Fruit fly (Drosophila melanogaster) whole organism, embryonic: ENCODE measurements around the gene CG13031.
A peak's percentile ranks its signal among the peaks of the same experiment; 100 is the strongest.

Source experiments
- Atf3 ChIP-seq: fragments of 200-800 bp; sonication (Bioruptor generic); optimal IDR thresholded peaks from 3 replicates; lab custom pipeline; 2016; ENCODE audit warnings: missing biosample characterization, missing genetic modification characterization
- B-H2 ChIP-seq: fragments of 200-800 bp; sonication (Bioruptor generic); optimal IDR thresholded peaks from 2 replicates; lab custom pipeline; 2018; ENCODE audit warnings: missing biosample characterization, mild to moderate bottlenecking, missing genetic modification characterization
- C15 ChIP-seq: fragments of 200-800 bp; sonication (Bioruptor generic); IDR thresholded peaks from 3 replicates; pipeline ENCODE4 v1.3.6; 2022; ENCODE audit warnings: missing biosample characterization, missing genetic modification characterization
- CG10147 ChIP-seq: fragments of 200-800 bp; sonication (Bioruptor generic); optimal IDR thresholded peaks from 2 replicates; lab custom pipeline; 2019; ENCODE audit warnings: missing biosample characterization, mild to moderate bottlenecking, missing genetic modification characterization, moderate library complexity
- CG11695 ChIP-seq: fragments of 200-800 bp; sonication (Bioruptor generic); IDR thresholded peaks from 3 replicates; pipeline ENCODE4 v1.3.6; 2022; ENCODE audit warnings: missing biosample characterization, missing genetic modification characterization
- CG12391 ChIP-seq: fragments of 200-800 bp; sonication (Bioruptor generic); optimal IDR thresholded peaks from 3 replicates; lab custom pipeline; 2018; ENCODE audit warnings: missing biosample characterization, mild to moderate bottlenecking, missing genetic modification characterization, moderate library complexity
- CG14441 ChIP-seq: fragments of 200-800 bp; sonication (Bioruptor generic); IDR thresholded peaks from 2 replicates; pipeline ENCODE4 v1.3.6; 2022; ENCODE audit warnings: missing biosample characterization, missing genetic modification characterization
- CG15514 ChIP-seq: fragments of 200-800 bp; sonication (Bioruptor generic); optimal IDR thresholded peaks from 3 replicates; lab custom pipeline; 2017; ENCODE audit warnings: missing biosample characterization, missing genetic modification characterization, mild to moderate bottlenecking, moderate library complexity, missing genetic modification reagents
- CG16815 ChIP-seq: fragments of 200-800 bp; sonication (Bioruptor generic); optimal IDR thresholded peaks from 3 replicates; lab custom pipeline; 2017; ENCODE audit warnings: missing biosample characterization, mild to moderate bottlenecking, missing genetic modification characterization
- CG17385 ChIP-seq: fragments of 200-800 bp; sonication (Bioruptor generic); optimal IDR thresholded peaks from 3 replicates; lab custom pipeline; 2018; ENCODE audit warnings: missing biosample characterization, mild to moderate bottlenecking, missing genetic modification characterization
- CG17829 ChIP-seq: fragments of 200-800 bp; optimal IDR thresholded peaks from 2 replicates; lab custom pipeline; 2019; ENCODE audit warnings: missing biosample characterization, mild to moderate bottlenecking, missing genetic modification characterization, moderate library complexity
- CG17912 ChIP-seq: fragments of 200-800 bp; sonication (Bioruptor generic); optimal IDR thresholded peaks from 2 replicates; lab custom pipeline; 2018; ENCODE audit warnings: missing biosample characterization, mild to moderate bottlenecking, missing genetic modification characterization
- CG18599 ChIP-seq: fragments of 200-800 bp; sonication (Bioruptor generic); optimal IDR thresholded peaks from 3 replicates; lab custom pipeline; 2017; ENCODE audit warnings: missing biosample characterization, missing genetic modification characterization, mild to moderate bottlenecking, moderate library complexity, missing genetic modification reagents
- CG2678 ChIP-seq: fragments of 200-800 bp; sonication (Bioruptor generic); optimal IDR thresholded peaks from 3 replicates; lab custom pipeline; 2019; ENCODE audit warnings: missing biosample characterization, mild to moderate bottlenecking, missing genetic modification characterization, moderate library complexity
- CG33557 ChIP-seq: fragments of 200-800 bp; sonication (Bioruptor generic); optimal IDR thresholded peaks from 2 replicates; lab custom pipeline; 2019; ENCODE audit warnings: missing biosample characterization, mild to moderate bottlenecking, missing genetic modification characterization, moderate library complexity
- CG34224 ChIP-seq: fragments of 200-800 bp; sonication (Bioruptor generic); IDR thresholded peaks from 3 replicates; pipeline ENCODE4 v1.3.6; 2022; ENCODE audit warnings: missing biosample characterization, missing genetic modification characterization; ENCODE audit not compliant: partially characterized antibody
- CG5180 ChIP-seq: fragments of 200-800 bp; sonication (Bioruptor generic); optimal IDR thresholded peaks from 3 replicates; lab custom pipeline; 2017; ENCODE audit warnings: missing biosample characterization, missing genetic modification characterization, mild to moderate bottlenecking, moderate library complexity, missing genetic modification reagents
- CG5953 ChIP-seq: fragments of 200-800 bp; sonication (Bioruptor generic); IDR thresholded peaks from 2 replicates; pipeline ENCODE4 v1.3.6; 2022; ENCODE audit warnings: missing biosample characterization, missing genetic modification characterization
- CG6765 ChIP-seq: fragments of 200-800 bp; sonication (Bioruptor generic); optimal IDR thresholded peaks from 3 replicates; lab custom pipeline; 2017; ENCODE audit warnings: missing biosample characterization, mild to moderate bottlenecking, missing genetic modification characterization
- CG7745 ChIP-seq: fragments of 200-800 bp; sonication (Bioruptor generic); optimal IDR thresholded peaks from 2 replicates; lab custom pipeline; 2018; ENCODE audit warnings: missing biosample characterization, mild to moderate bottlenecking, missing genetic modification characterization, moderate library complexity
- CG7786 ChIP-seq: fragments of 200-800 bp; sonication (Bioruptor generic); optimal IDR thresholded peaks from 2 replicates; lab custom pipeline; 2016; ENCODE audit warnings: missing biosample characterization, missing genetic modification characterization
- CG7987 ChIP-seq: fragments of 200-800 bp; sonication (Bioruptor generic); optimal IDR thresholded peaks from 2 replicates; lab custom pipeline; 2018; ENCODE audit warnings: missing biosample characterization, mild to moderate bottlenecking, missing genetic modification characterization, moderate library complexity
- CG8281 ChIP-seq: fragments of 200-800 bp; sonication (Bioruptor generic); optimal IDR thresholded peaks from 2 replicates; lab custom pipeline; 2018; ENCODE audit warnings: missing biosample characterization, mild to moderate bottlenecking, missing genetic modification characterization, moderate library complexity
- CG8944 ChIP-seq: fragments of 200-800 bp; sonication (Bioruptor generic); optimal IDR thresholded peaks from 3 replicates; lab custom pipeline; 2016; ENCODE audit warnings: missing biosample characterization, missing genetic modification characterization
- CG9609 ChIP-seq: fragments of 200-800 bp; sonication (Bioruptor generic); optimal IDR thresholded peaks from 3 replicates; lab custom pipeline; 2016; ENCODE audit warnings: missing biosample characterization, missing genetic modification characterization
- Dad ChIP-seq: fragments of 200-800 bp; sonication (Bioruptor generic); optimal IDR thresholded peaks from 3 replicates; lab custom pipeline; 2016; ENCODE audit warnings: missing biosample characterization, missing genetic modification characterization
- Dip3 ChIP-seq: fragments of 200-800 bp; sonication (Bioruptor generic); optimal IDR thresholded peaks from 3 replicates; lab custom pipeline; 2016; ENCODE audit warnings: missing biosample characterization, missing genetic modification characterization
- ERR ChIP-seq: fragments of 200-800 bp; sonication (Bioruptor generic); optimal IDR thresholded peaks from 2 replicates; lab custom pipeline; 2016; ENCODE audit warnings: missing biosample characterization, missing genetic modification characterization
- HmgD ChIP-seq: fragments of 200-800 bp; sonication (Bioruptor generic); optimal IDR thresholded peaks from 3 replicates; lab custom pipeline; 2016; ENCODE audit warnings: missing biosample characterization, missing genetic modification characterization
- Hr39 ChIP-seq: fragments of >200 bp; optimal IDR thresholded peaks from 2 replicates; lab custom pipeline; 2017
- Mad ChIP-seq: fragments of 200-800 bp; sonication (Bioruptor generic); optimal IDR thresholded peaks from 2 replicates; lab custom pipeline; 2016; ENCODE audit warnings: missing biosample characterization, missing genetic modification characterization
- NC2β ChIP-seq: fragments of 200-800 bp; sonication (Bioruptor generic); optimal IDR thresholded peaks from 2 replicates; lab custom pipeline; 2016; ENCODE audit warnings: missing biosample characterization, missing genetic modification characterization
- Nf-YC ChIP-seq: fragments of 200-800 bp; optimal IDR thresholded peaks from 3 replicates; lab custom pipeline; 2019; ENCODE audit warnings: missing biosample characterization, mild to moderate bottlenecking, missing genetic modification characterization, moderate library complexity
- cad ChIP-seq: fragments of >200 bp; optimal IDR thresholded peaks from 2 replicates; lab custom pipeline; 2017; ENCODE audit warnings: missing biosample characterization, missing genetic modification characterization
- cato ChIP-seq: fragments of 200-800 bp; sonication (Bioruptor generic); optimal IDR thresholded peaks from 2 replicates; lab custom pipeline; 2016; ENCODE audit warnings: missing biosample characterization, missing genetic modification characterization, borderline replicate concordance
- ci ChIP-seq: fragments of 200-800 bp; sonication (Bioruptor generic); IDR thresholded peaks from 3 replicates; pipeline ENCODE4 v1.3.6; 2022; ENCODE audit warnings: missing biosample characterization, missing genetic modification characterization
- crol ChIP-seq: fragments of 200-800 bp; sonication (Bioruptor generic); IDR thresholded peaks from 2 replicates; pipeline ENCODE4 v1.3.6; 2022; ENCODE audit warnings: missing biosample characterization, missing genetic modification characterization
- dmrt11E ChIP-seq: fragments of 200-800 bp; sonication (Bioruptor generic); optimal IDR thresholded peaks from 3 replicates; lab custom pipeline; 2018; ENCODE audit warnings: missing biosample characterization, mild to moderate bottlenecking, missing genetic modification characterization, moderate library complexity
- ems ChIP-seq: fragments of 200-800 bp; sonication (Bioruptor generic); optimal IDR thresholded peaks from 3 replicates; lab custom pipeline; 2016; ENCODE audit warnings: missing biosample characterization, missing genetic modification characterization
- gfzf ChIP-seq: fragments of 200-800 bp; sonication (Bioruptor generic); optimal IDR thresholded peaks from 2 replicates; lab custom pipeline; 2016; ENCODE audit warnings: missing biosample characterization, mild to moderate bottlenecking, missing genetic modification characterization, moderate library complexity
- gro ChIP-seq: fragments of 200-800 bp; sonication (Bioruptor generic); optimal IDR thresholded peaks from 2 replicates; lab custom pipeline; 2016; ENCODE audit warnings: missing biosample characterization, missing genetic modification characterization
- jing ChIP-seq: fragments of 200-800 bp; sonication (Bioruptor generic); optimal IDR thresholded peaks from 2 replicates; lab custom pipeline; 2018; ENCODE audit warnings: missing biosample characterization, mild to moderate bottlenecking, missing genetic modification characterization
- lola ChIP-seq, 3 experiments: fragments of >200 bp in 2 of 3; fragments of 200-800 bp in 1 of 3; sonication (Bioruptor generic) in 1 of 3; optimal IDR thresholded peaks; 2 replicates each; lab custom pipeline; 2017 to 2019; ENCODE audit warnings: missing biosample characterization in 3 of 3, missing genetic modification characterization in 3 of 3, mild to moderate bottlenecking in 1 of 3, moderate library complexity in 1 of 3
- mam ChIP-seq: fragments of 200-800 bp; sonication (Bioruptor generic); optimal IDR thresholded peaks from 3 replicates; lab custom pipeline; 2016; ENCODE audit warnings: missing biosample characterization, missing genetic modification characterization
- otp ChIP-seq: fragments of 200-800 bp; sonication (Bioruptor generic); IDR thresholded peaks from 3 replicates; pipeline ENCODE4, ENCODE4 v1.3.6; 2022; ENCODE audit warnings: missing biosample characterization, missing genetic modification characterization
- pita ChIP-seq: fragments of 200-800 bp; sonication (Bioruptor generic); optimal IDR thresholded peaks from 2 replicates; lab custom pipeline; 2017; ENCODE audit warnings: missing biosample characterization, mild to moderate bottlenecking, missing genetic modification characterization
- sc ChIP-seq, 3 experiments: fragments of >200 bp in 2 of 3; fragments of 200-800 bp in 1 of 3; sonication (Bioruptor generic) in 1 of 3; optimal IDR thresholded peaks; 2 replicates in 2 of 3; 3 replicates in 1 of 3; lab custom pipeline; 2017; ENCODE audit warnings: mild to moderate bottlenecking in 1 of 3, missing biosample characterization in 1 of 3, missing genetic modification characterization in 1 of 3, missing genetic modification reagents in 1 of 3
- shn ChIP-seq: fragments of 200-800 bp; sonication (Bioruptor generic); optimal IDR thresholded peaks from 3 replicates; lab custom pipeline; 2016; ENCODE audit warnings: missing biosample characterization, missing genetic modification characterization
- sisA ChIP-seq: fragments of 200-800 bp; sonication (Bioruptor generic); IDR thresholded peaks from 2 replicates; pipeline ENCODE4 v1.3.6; 2022; ENCODE audit warnings: missing biosample characterization, missing genetic modification characterization
- tap ChIP-seq: fragments of 200-800 bp; optimal IDR thresholded peaks from 3 replicates; lab custom pipeline; 2019; ENCODE audit warnings: missing biosample characterization, mild to moderate bottlenecking, missing genetic modification characterization, moderate library complexity
- wor ChIP-seq: fragments of 200-800 bp; sonication (Bioruptor generic); IDR thresholded peaks from 2 replicates; pipeline ENCODE4 v1.3.6; 2022; ENCODE audit warnings: missing biosample characterization, missing genetic modification characterization

Gene CG13031

DNA sequence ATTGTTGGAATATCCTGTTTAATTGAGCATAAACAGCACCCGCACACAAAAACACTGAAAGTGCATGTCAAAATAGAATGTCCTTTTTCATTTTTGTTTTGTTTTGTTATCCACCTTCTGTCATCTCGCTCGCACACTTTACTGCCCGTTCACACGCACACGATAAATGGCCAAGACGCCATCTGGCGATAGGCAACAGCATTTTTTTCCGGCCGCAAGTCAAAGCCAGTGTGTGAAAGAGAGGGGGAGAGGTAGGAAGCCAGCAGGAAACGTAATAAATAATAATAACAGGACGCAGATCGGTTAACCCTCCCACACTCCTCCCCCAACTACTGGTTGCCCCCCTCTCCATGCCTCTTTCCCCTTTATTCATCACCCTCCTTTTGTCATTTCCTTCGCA is 45.2 kb downstream of the CG13031 start (continued):
- TF ChIP-seq CG8944 (GFP tag; lab: Kevin White, UChicago) (no peak), Hr39 (lab: Kevin White, UChicago) (no peak), Nf-YC (tag; lab: Kevin White, UChicago) (no peak), mam (GFP tag; lab: Kevin White, UChicago) (no peak), Mad (GFP tag; lab: Kevin White, UChicago) (no peak), B-H2 (GFP tag; lab: Kevin White, UChicago) (no peak), NC2β (GFP tag; lab: Kevin White, UChicago) (peak; percentile 8), Atf3 (GFP tag; lab: Kevin White, UChicago) (no peak), crol (GFP tag; lab: Robert Waterston, UW) (peak; percentile 85), wor (GFP tag; lab: Robert Waterston, UW) (no peak), CG8281 (tag; lab: Kevin White, UChicago) (peak; percentile 9), lola (GFP tag; optimal IDR thresholded peaks at IDR 0.05; lab: Kevin White, UChicago) (no peak), CG34224 (GFP tag; lab: Robert Waterston, UW) (no peak), ERR (no peak), cato (GFP tag; lab: Kevin White, UChicago) (no peak), CG15514 (GFP tag; lab: Kevin White, UChicago) (peak; percentile 12), CG6765 (GFP tag; lab: Kevin White, UChicago) (peak; percentile 59), CG17912 (GFP tag; lab: Kevin White, UChicago) (no peak), cad (peak; percentile 9), otp (0 out of 3 replicates have a peak, but pooled peaks have one; percentile 44), gro (GFP tag; lab: Kevin White, UChicago) (no peak), CG14441 (GFP tag; lab: Robert Waterston, UW) (no peak), CG7987 (peak; percentile 41), CG5180 (GFP tag; lab: Kevin White, UChicago) (peak; percentile 27), dmrt11E (tag; lab: Kevin White, UChicago) (no peak), CG11695 (GFP tag; lab: Robert Waterston, UW) (no peak), CG17829 (tag; lab: Kevin White, UChicago) (no peak), CG9609 (GFP tag; lab: Kevin White, UChicago) (no peak), CG17385 (GFP tag; lab: Kevin White, UChicago) (peak; percentile 32), jing (GFP tag; lab: Kevin White, UChicago) (no peak), ems (GFP tag; lab: Kevin White, UChicago) (no peak), CG18599 (GFP tag; lab: Kevin White, UChicago) (no peak), CG10147 (GFP tag; lab: Kevin White, UChicago) (no peak), CG12391 (tag; lab: Kevin White, UChicago) (no peak), C15 (GFP tag; lab: Robert Waterston, UW) (no peak), sisA (GFP tag; lab: Robert Waterston, UW) (no peak), Dip3 (no peak), CG7745 (tag; lab: Kevin White, UChicago) (no peak), CG7786 (GFP tag; lab: Kevin White, UChicago) (no peak), sc (optimal IDR thresholded peaks at IDR 0.05; lab: Kevin White, UChicago) (no peak), sc (GFP tag; optimal IDR thresholded peaks at IDR 0.05; lab: Kevin White, UChicago) (no peak), pita (GFP tag; lab: Kevin White, UChicago) (no peak), CG33557 (GFP tag; lab: Kevin White, UChicago) (peak; percentile 29), HmgD (GFP tag; lab: Kevin White, UChicago) (no peak), CG16815 (GFP tag; lab: Kevin White, UChicago) (no peak), ci (GFP tag; lab: Robert Waterston, UW) (peak; percentile 79), shn (GFP tag; lab: Kevin White, UChicago) (peak; percentile 39), CG2678 (tag; lab: Kevin White, UChicago) (peak; percentile 1), CG5953 (GFP tag; lab: Robert Waterston, UW) (no peak), Dad (no peak), gfzf (GFP tag; lab: Kevin White, UChicago) (no peak), tap (tag; lab: Kevin White, UChicago) (no peak)
